Worm (Caenorhabditis elegans) whole organism, L3 larva: ENCODE results near the gene dyf-6.

ENCODE experiments used
- ZK546.5 ChIP-seq: sonication (generic microtip); optimal IDR thresholded peaks from 2 replicates; lab custom pipeline; 2017; ENCODE audit warnings: missing biosample characterization, missing genetic modification characterization
- aly-2 ChIP-seq: fragments of 150-350 bp; optimal IDR thresholded peaks from 2 replicates; lab custom pipeline; 2014; ENCODE audit warnings: missing biosample characterization, missing genetic modification characterization
- ama-1 ChIP-seq: fragments of 150-350 bp; optimal IDR thresholded peaks from 2 replicates; lab custom pipeline; 2018
- ceh-16 ChIP-seq: sonication (generic microtip); optimal IDR thresholded peaks from 2 replicates; lab custom pipeline; 2017; ENCODE audit warnings: missing biosample characterization, missing genetic modification characterization
- ceh-28 ChIP-seq: fragments of 150-350 bp; optimal IDR thresholded peaks from 2 replicates; lab custom pipeline; 2014; ENCODE audit warnings: missing biosample characterization, missing genetic modification reagents, missing genetic modification characterization
- ceh-82 ChIP-seq: fragments of 150-350 bp; optimal IDR thresholded peaks from 2 replicates; lab custom pipeline; 2014; ENCODE audit warnings: missing biosample characterization, missing genetic modification characterization
- ceh-9 ChIP-seq: sonication (generic microtip); optimal IDR thresholded peaks from 2 replicates; lab custom pipeline; 2018; ENCODE audit warnings: missing biosample characterization, missing genetic modification characterization
- egl-5 ChIP-seq: fragments of 150-350 bp; optimal IDR thresholded peaks from 2 replicates; lab custom pipeline; 2017; ENCODE audit warnings: missing biosample characterization, missing genetic modification reagents, missing genetic modification characterization, inconsistent platforms
- elt-1 ChIP-seq: fragments of 150-350 bp; optimal IDR thresholded peaks from 2 replicates; lab custom pipeline; 2014; ENCODE audit warnings: missing biosample characterization, missing genetic modification characterization
- elt-3 ChIP-seq, 3 experiments: fragments of 150-350 bp in 1 of 3; sonication (generic microtip) in 2 of 3; optimal IDR thresholded peaks; 2 replicates in 2 of 3; 4 replicates in 1 of 3; lab custom pipeline; 2014 to 2017; ENCODE audit warnings: missing biosample characterization in 3 of 3, missing genetic modification characterization in 3 of 3
- eor-1 ChIP-seq, 2 experiments: fragments of 150-350 bp; optimal IDR thresholded peaks; 2 replicates each; lab custom pipeline; 2014 to 2018; ENCODE audit warnings: missing biosample characterization in 2 of 2, missing genetic modification characterization in 2 of 2
- fkh-10 ChIP-seq: sonication (generic microtip); optimal IDR thresholded peaks from 2 replicates; lab custom pipeline; 2017; ENCODE audit warnings: missing biosample characterization, missing genetic modification reagents, missing genetic modification characterization
- hmg-11 ChIP-seq: sonication (generic microtip); optimal IDR thresholded peaks from 2 replicates; lab custom pipeline; 2016; ENCODE audit warnings: missing genetic modification characterization, missing compliant biosample characterization
- jun-1 ChIP-seq: fragments of 150-350 bp; optimal IDR thresholded peaks from 2 replicates; lab custom pipeline; 2014; ENCODE audit warnings: missing biosample characterization, missing genetic modification reagents, missing genetic modification characterization
- lin-15B ChIP-seq: fragments of 150-350 bp; optimal IDR thresholded peaks from 2 replicates; lab custom pipeline; 2014; ENCODE audit warnings: missing biosample characterization, missing genetic modification characterization
- lin-39 ChIP-seq: fragments of 150-350 bp; optimal IDR thresholded peaks from 2 replicates; lab custom pipeline; 2018; ENCODE audit warnings: missing biosample characterization, missing genetic modification reagents, missing genetic modification characterization
- lsy-12 ChIP-seq: sonication (generic microtip); optimal IDR thresholded peaks from 2 replicates; lab custom pipeline; 2016; ENCODE audit warnings: mild to moderate bottlenecking, missing genetic modification characterization, missing compliant biosample characterization
- mml-1 ChIP-seq: fragments of 150-350 bp; sonication (generic microtip); optimal IDR thresholded peaks from 3 replicates; lab custom pipeline; 2014; ENCODE audit warnings: missing biosample characterization, missing genetic modification characterization
- nhr-12 ChIP-seq: fragments of 150-350 bp; optimal IDR thresholded peaks from 2 replicates; lab custom pipeline; 2014; ENCODE audit warnings: missing biosample characterization, missing genetic modification characterization
- nhr-23 ChIP-seq: fragments of 150-350 bp; optimal IDR thresholded peaks from 2 replicates; lab custom pipeline; 2014; ENCODE audit warnings: missing biosample characterization, missing genetic modification reagents, missing genetic modification characterization
- nhr-237 ChIP-seq: fragments of 150-350 bp; optimal IDR thresholded peaks from 2 replicates; lab custom pipeline; 2014; ENCODE audit warnings: missing biosample characterization, missing genetic modification characterization
- nhr-28 ChIP-seq: fragments of 150-350 bp; optimal IDR thresholded peaks from 2 replicates; lab custom pipeline; 2014; ENCODE audit warnings: missing biosample characterization, missing genetic modification characterization
- nhr-43 ChIP-seq: sonication (generic microtip); optimal IDR thresholded peaks from 2 replicates; lab custom pipeline; 2016; ENCODE audit warnings: mild to moderate bottlenecking, missing genetic modification characterization, missing compliant biosample characterization; ENCODE audit not compliant: poor library complexity, severe bottlenecking
- nhr-76 ChIP-seq: fragments of 150-350 bp; sonication (generic microtip); optimal IDR thresholded peaks from 5 replicates; lab custom pipeline; 2014; ENCODE audit warnings: missing biosample characterization, missing genetic modification characterization
- nhr-77 ChIP-seq: fragments of 150-350 bp; optimal IDR thresholded peaks from 2 replicates; lab custom pipeline; 2014; ENCODE audit warnings: missing biosample characterization, missing genetic modification characterization
- pha-4 ChIP-seq: fragments of 150-350 bp; optimal IDR thresholded peaks from 2 replicates; lab custom pipeline; 2014; ENCODE audit warnings: missing biosample characterization, missing genetic modification reagents, missing genetic modification characterization
- pqm-1 ChIP-seq: fragments of 150-350 bp; optimal IDR thresholded peaks from 2 replicates; lab custom pipeline; 2017; ENCODE audit warnings: missing biosample characterization, missing genetic modification characterization, inconsistent platforms
- skn-1 ChIP-seq: fragments of 150-350 bp; optimal IDR thresholded peaks from 2 replicates; lab custom pipeline; 2014; ENCODE audit warnings: missing biosample characterization, missing genetic modification characterization
- snpc-4 ChIP-seq: fragments of 150-350 bp; optimal IDR thresholded peaks from 2 replicates; lab custom pipeline; 2014; ENCODE audit warnings: missing biosample characterization, missing genetic modification characterization
- tbx-2 ChIP-seq: sonication (generic microtip); optimal IDR thresholded peaks from 2 replicates; lab custom pipeline; 2016; ENCODE audit warnings: mild to moderate bottlenecking, missing genetic modification characterization, missing compliant biosample characterization
- unc-39 ChIP-seq: sonication (generic microtip); optimal IDR thresholded peaks from 4 replicates; lab custom pipeline; 2017; ENCODE audit warnings: missing biosample characterization, missing genetic modification characterization
- unc-62 ChIP-seq: fragments of 150-350 bp; sonication (generic microtip); optimal IDR thresholded peaks from 4 replicates; lab custom pipeline; 2014; ENCODE audit warnings: missing biosample characterization, missing genetic modification reagents, missing genetic modification characterization
- ztf-11 ChIP-seq: fragments of 150-350 bp; optimal IDR thresholded peaks from 2 replicates; lab custom pipeline; 2014; ENCODE audit warnings: missing biosample characterization, missing genetic modification characterization

dyf-6 gene

ce11 chrX:10412425-10412824 is 26.1 kb upstream of the dyf-6 start, which contains the start of gene acr-8:
Gene acr-8, plus strand, starts transcription at chrX:10412725.
- TF ChIP-seq ama-1 (lab: Kevin White, UChicago) (no peak), aly-2 (tag; lab: Kevin White, UChicago) (no peak), egl-5 (tag; lab: Kevin White, UChicago) (no peak), pha-4 (tag; lab: Kevin White, UChicago) (no peak), ceh-28 (tag; lab: Kevin White, UChicago) (no peak), elt-1 (tag; lab: Kevin White, UChicago) (no peak), hmg-11 (tag; lab: Kevin White, UChicago) (no peak), nhr-23 (tag; lab: Kevin White, UChicago) (no peak), lsy-12 (tag; lab: Kevin White, UChicago) (no peak), lin-15B (no peak), nhr-43 (tag; lab: Kevin White, UChicago) (no peak), snpc-4 (tag; lab: Kevin White, UChicago) (no peak)

- TF ChIP-seq lin-15B: no peak
- TF ChIP-seq ztf-11: no peak
- no peak for TF ChIP-seq elt-3 (tag; optimal IDR thresholded peaks at IDR 0.05; lab: Kevin White, UChicago)
- no peak for TF ChIP-seq ceh-82 (tag; lab: Kevin White, UChicago)
- TF ChIP-seq snpc-4 (tag; lab: Kevin White, UChicago): no peak
- TF ChIP-seq pha-4 (tag; lab: Kevin White, UChicago): no peak
- TF ChIP-seq nhr-28 (tag; lab: Kevin White, UChicago): no peak
- TF ChIP-seq nhr-237 (tag; lab: Kevin White, UChicago): no peak
- no peak for TF ChIP-seq eor-1 (tag; optimal IDR thresholded peaks at IDR 0.05; lab: Kevin White, UChicago)
- TF ChIP-seq pqm-1: no peak
- TF ChIP-seq skn-1 (tag; lab: Kevin White, UChicago): no peak
- TF ChIP-seq nhr-76 (tag; lab: Kevin White, UChicago): no peak
- no peak for TF ChIP-seq nhr-12 (tag; lab: Kevin White, UChicago)
These were observed 24.2 kb upstream of the dyf-6 start for ce11 chrX:10410539-10410938.

ce11 chrX:10406850-10407249 is 20.5 kb upstream of the dyf-6 start, which contains the start of gene ZC504.1:
Gene ZC504.1, plus strand, starts transcription at chrX:10407150.
- TF ChIP-seq ceh-16 (tag; lab: Kevin White, UChicago): no peak

DNA sequence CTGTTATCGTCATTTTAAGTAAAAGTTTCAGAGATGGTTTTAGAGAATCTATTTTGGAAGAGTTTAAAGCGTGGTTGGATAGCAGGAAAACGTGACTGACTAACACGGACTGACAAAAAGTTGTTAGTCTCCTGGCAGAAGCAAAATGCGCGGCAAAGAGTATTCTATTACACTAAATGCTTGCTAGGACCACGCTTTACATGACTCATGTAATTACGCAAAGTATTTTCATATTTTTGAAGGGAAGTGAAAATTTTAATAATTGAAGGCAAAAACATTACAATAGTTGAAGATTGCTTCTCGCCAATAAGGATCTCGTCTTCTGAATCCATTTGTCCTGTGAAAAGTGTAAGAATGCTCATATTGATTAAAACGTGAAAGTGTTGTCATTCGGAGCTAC is 19.9 kb upstream of the dyf-6 start, which contains the start of gene gur-3:
Gene gur-3, minus strand, starts transcription at position 101 of the 400 bp plus-strand sequence.
- TF ChIP-seq unc-39 (tag; lab: Kevin White, UChicago): no peak
- TF ChIP-seq pqm-1: no peak
- TF ChIP-seq eor-1 (tag; optimal IDR thresholded peaks at IDR 0.05; lab: Kevin White, UChicago): no peak
- TF ChIP-seq ceh-9 (tag; lab: Kevin White, UChicago): no peak
- no peak for TF ChIP-seq nhr-77 (tag; lab: Kevin White, UChicago)
- no peak for TF ChIP-seq skn-1 (tag; lab: Kevin White, UChicago)
- no peak for TF ChIP-seq ceh-82 (tag; lab: Kevin White, UChicago)
- no peak for TF ChIP-seq elt-3 (tag; optimal IDR thresholded peaks at IDR 0.05; lab: Kevin White, UChicago)
- TF ChIP-seq ama-1 (lab: Kevin White, UChicago): no peak
- TF ChIP-seq fkh-10 (GFP tag; lab: Kevin White, UChicago): no peak
- TF ChIP-seq jun-1 (tag; lab: Kevin White, UChicago): no peak
- TF ChIP-seq mml-1 (tag; lab: Kevin White, UChicago): no peak
- no peak for TF ChIP-seq ceh-16 (tag; lab: Kevin White, UChicago)
- TF ChIP-seq tbx-2 (tag; lab: Kevin White, UChicago): no peak

ce11 chrX:10404051-10404450 is 17.7 kb upstream of the dyf-6 start:
- TF ChIP-seq unc-62: no peak
- TF ChIP-seq ceh-82 (tag; lab: Kevin White, UChicago): no peak
- no peak for TF ChIP-seq elt-3 (tag; optimal IDR thresholded peaks at IDR 0.05; lab: Kevin White, UChicago)
- TF ChIP-seq ceh-28 (tag; lab: Kevin White, UChicago): no peak
- TF ChIP-seq elt-1 (tag; lab: Kevin White, UChicago): no peak
- no peak for TF ChIP-seq jun-1 (tag; lab: Kevin White, UChicago)
- no peak for TF ChIP-seq ZK546.5 (tag; lab: Kevin White, UChicago)
- no peak for TF ChIP-seq skn-1 (tag; lab: Kevin White, UChicago)
- TF ChIP-seq lin-39 (tag; lab: Kevin White, UChicago): no peak
- no peak for TF ChIP-seq nhr-237 (tag; lab: Kevin White, UChicago)
- no peak for TF ChIP-seq egl-5 (tag; lab: Kevin White, UChicago)
